Worm (Caenorhabditis elegans) whole organism, late embryonic: ENCODE data around the gene R03H10.7.

Source experiments
- Y22D7AL.16 ChIP-seq: sonication (generic microtip); optimal IDR thresholded peaks from 2 replicates; lab custom pipeline; 2016; ENCODE audit warnings: missing genetic modification characterization, missing compliant biosample characterization
- ama-1 ChIP-seq: fragments of 150-350 bp; optimal IDR thresholded peaks from 2 replicates; lab custom pipeline; 2014
- ceh-19 ChIP-seq: fragments of 200-800 bp; sonication (Bioruptor generic); optimal IDR thresholded peaks from 2 replicates; lab custom pipeline; 2018; ENCODE audit warnings: mild to moderate bottlenecking, missing genetic modification characterization, missing compliant biosample characterization
- dmd-4 ChIP-seq: sonication (generic microtip); optimal IDR thresholded peaks from 2 replicates; lab custom pipeline; 2016; ENCODE audit warnings: borderline replicate concordance, missing genetic modification characterization, missing compliant biosample characterization
- elt-2 ChIP-seq: sonication (generic microtip); optimal IDR thresholded peaks from 2 replicates; lab custom pipeline; 2016; ENCODE audit warnings: missing genetic modification reagents, missing genetic modification characterization, missing compliant biosample characterization
- ets-4 ChIP-seq: sonication (generic microtip); optimal IDR thresholded peaks from 2 replicates; lab custom pipeline; 2016; ENCODE audit warnings: missing genetic modification characterization, missing compliant biosample characterization
- lin-11 ChIP-seq: fragments of 200-800 bp; sonication (Bioruptor generic); optimal IDR thresholded peaks from 2 replicates; lab custom pipeline; 2018; ENCODE audit warnings: mild to moderate bottlenecking, missing genetic modification characterization, missing compliant biosample characterization
- nfya-1 ChIP-seq: sonication (generic microtip); optimal IDR thresholded peaks from 2 replicates; lab custom pipeline; 2017; ENCODE audit warnings: missing genetic modification characterization, mild to moderate bottlenecking, missing compliant biosample characterization, antibody characterized with exemption, moderate library complexity
- nhr-11 ChIP-seq: fragments of 150-350 bp; optimal IDR thresholded peaks from 2 replicates; lab custom pipeline; 2014; ENCODE audit warnings: missing biosample characterization, missing genetic modification characterization
- pax-1 ChIP-seq: fragments of 150-350 bp; optimal IDR thresholded peaks from 2 replicates; lab custom pipeline; 2014; ENCODE audit warnings: missing biosample characterization, missing genetic modification characterization
- ttx-3 ChIP-seq: sonication (generic microtip); optimal IDR thresholded peaks from 2 replicates; lab custom pipeline; 2016; ENCODE audit warnings: missing genetic modification reagents, missing genetic modification characterization, missing compliant biosample characterization

DNA sequence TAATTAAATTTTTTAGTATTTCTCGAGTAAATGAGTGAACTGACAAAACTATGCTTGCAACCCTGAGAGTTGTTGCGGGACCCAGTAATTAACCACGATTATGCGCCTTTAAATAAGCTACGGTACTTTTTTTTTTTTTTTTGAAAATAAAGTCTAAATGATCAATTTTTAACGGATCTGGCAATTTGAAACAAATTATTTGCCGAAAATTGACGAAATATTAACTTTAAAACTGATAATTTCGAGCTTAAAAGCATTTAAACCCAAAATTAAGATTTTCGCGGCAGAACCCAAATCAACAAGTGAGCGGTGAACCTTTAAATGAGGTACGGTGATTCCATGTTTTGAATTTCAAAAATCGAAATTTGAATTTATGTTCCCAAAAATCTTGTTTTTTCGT, 43.7 kb upstream of the R03H10.7 start:
- TF ChIP-seq lin-11, result no peak
- no peak for TF ChIP-seq nfya-1 (tag; lab: Kevin White, UChicago)
- no peak for TF ChIP-seq ama-1 (lab: Kevin White, UChicago)
- no peak for TF ChIP-seq elt-2 (tag; lab: Kevin White, UChicago)
- TF ChIP-seq ets-4 (tag; lab: Kevin White, UChicago), result no peak
- no peak for TF ChIP-seq nhr-11 (tag; lab: Kevin White, UChicago)
- no peak for TF ChIP-seq pax-1
- no peak for TF ChIP-seq ttx-3 (tag; lab: Kevin White, UChicago)
- no peak for TF ChIP-seq dmd-4
- TF ChIP-seq Y22D7AL.16, result no peak
- TF ChIP-seq ceh-19 (GFP tag; lab: Kevin White, UChicago), result no peak
